Fruit fly (Drosophila melanogaster): Measurements from ENCODE around the gene cDIP.
A peak's percentile ranks its signal among the peaks of the same experiment; 100 is the strongest.

The cDIP gene

DNA sequence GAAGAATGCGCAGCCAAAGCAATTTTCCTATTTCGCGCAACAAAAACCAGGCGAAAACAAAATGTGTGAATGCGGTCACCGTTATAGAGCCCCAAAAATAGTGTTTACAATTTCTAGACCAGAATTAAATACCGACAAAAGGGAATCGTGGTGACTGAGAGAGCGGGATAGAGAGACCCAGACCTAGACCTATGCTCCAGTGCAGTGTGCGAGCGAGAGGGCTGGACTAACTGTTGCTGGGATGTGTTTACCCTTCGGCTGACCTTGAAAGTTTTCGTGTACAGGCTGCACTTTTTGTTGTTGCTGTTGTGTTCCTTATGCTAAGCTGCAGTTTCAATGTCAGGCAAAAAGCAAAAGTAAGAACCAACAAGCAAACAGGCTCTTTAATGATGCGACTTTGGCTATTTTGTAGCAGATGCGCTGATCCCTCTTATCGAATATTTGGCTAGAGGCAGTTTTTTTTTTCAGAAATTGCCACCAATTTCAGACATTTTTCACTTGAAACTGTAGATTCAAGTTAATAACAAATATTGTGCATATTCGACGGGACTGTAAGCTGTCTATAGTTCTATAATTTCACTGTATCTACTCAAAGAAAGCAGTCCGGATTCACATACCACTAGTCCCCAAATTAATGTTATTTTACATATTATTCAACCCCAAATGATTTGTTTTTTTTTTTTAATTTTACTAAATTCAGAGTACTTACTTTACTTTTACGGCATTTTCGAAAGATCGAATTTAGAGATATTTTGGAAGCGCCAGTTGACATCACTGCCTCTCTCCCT lies 25.9 kb upstream of the cDIP start (continued):
- TF ChIP-seq CG6683 (GFP tag; optimal IDR thresholded peaks at IDR 0.05) = no peak
- no peak for TF ChIP-seq h (optimal IDR thresholded peaks at IDR 0.05)
- peak; percentile 46 for TF ChIP-seq CG12659 (GFP tag; optimal IDR thresholded peaks at IDR 0.05)
- no peak for TF ChIP-seq ssp (GFP tag; IDR thresholded peaks at IDR 0.05)
- no peak for TF ChIP-seq gcm (GFP tag; optimal IDR thresholded peaks at IDR 0.05)
- TF ChIP-seq bowl (GFP tag; IDR thresholded peaks at IDR 0.05) = no peak
- no peak for TF ChIP-seq Asciz (GFP tag; optimal IDR thresholded peaks at IDR 0.05)
- TF ChIP-seq nmo (GFP tag; optimal IDR thresholded peaks at IDR 0.05) = peak; percentile 38
- TF ChIP-seq croc (GFP tag; conservative IDR thresholded peaks at IDR 0.05) = no peak
- no peak for TF ChIP-seq TFAM (GFP tag; optimal IDR thresholded peaks at IDR 0.05)
- no peak for TF ChIP-seq CG31388 (GFP tag; optimal IDR thresholded peaks at IDR 0.05)
- no peak for TF ChIP-seq dimm (GFP tag; IDR thresholded peaks at IDR 0.05)
- no peak for TF ChIP-seq gsb (GFP tag; IDR thresholded peaks at IDR 0.05)
- TF ChIP-seq Taf1 (GFP tag; IDR thresholded peaks at IDR 0.05) = no peak
- TF ChIP-seq zen2 (GFP tag; IDR thresholded peaks at IDR 0.05; ENCODE audit: partially characterized antibody) = no peak
- TF ChIP-seq Spps (tag; optimal IDR thresholded peaks at IDR 0.05) = no peak
- TF ChIP-seq Nf-YA (GFP tag; IDR thresholded peaks at IDR 0.05) = no peak
- TF ChIP-seq Atf-2 (GFP tag; optimal IDR thresholded peaks at IDR 0.05) = peak; percentile 23
- no peak for TF ChIP-seq abd-A (tag; optimal IDR thresholded peaks at IDR 0.05)
- no peak for TF ChIP-seq CG34224 (GFP tag; IDR thresholded peaks at IDR 0.05; ENCODE audit: partially characterized antibody)
- TF ChIP-seq CG12744 (GFP tag; optimal IDR thresholded peaks at IDR 0.05) = no peak
- TF ChIP-seq sd (tag; optimal IDR thresholded peaks at IDR 0.05) = peak; percentile 46
- no peak for TF ChIP-seq wdn (GFP tag; IDR thresholded peaks at IDR 0.05)
- TF ChIP-seq caup (GFP tag; optimal IDR thresholded peaks at IDR 0.05; ENCODE audit: severe bottlenecking) = peak; percentile 51
- TF ChIP-seq Side (GFP tag; optimal IDR thresholded peaks at IDR 0.05) = no peak
- no peak for TF ChIP-seq Myb (GFP tag; optimal IDR thresholded peaks at IDR 0.05)
- TF ChIP-seq nau (GFP tag; optimal IDR thresholded peaks at IDR 0.05) = no peak
- TF ChIP-seq Trl (optimal IDR thresholded peaks at IDR 0.05) = no peak
- TF ChIP-seq Trl (GFP tag; optimal IDR thresholded peaks at IDR 0.05) = no peak
- TF ChIP-seq sisA (GFP tag; IDR thresholded peaks at IDR 0.05) = peak; percentile 30; the same call in 1 of the 2 replicates
- no peak for TF ChIP-seq disco-r (GFP tag; optimal IDR thresholded peaks at IDR 0.05)
- no peak for TF ChIP-seq shn (GFP tag; optimal IDR thresholded peaks at IDR 0.05)
- TF ChIP-seq Hr39 (optimal IDR thresholded peaks at IDR 0.05) = no peak
- TF ChIP-seq CG3065 (GFP tag; optimal IDR thresholded peaks at IDR 0.05) = no peak
- no peak for TF ChIP-seq lov (optimal IDR thresholded peaks at IDR 0.05)
- no peak for TF ChIP-seq lov (GFP tag; IDR thresholded peaks at IDR 0.05)
- TF ChIP-seq CG18476 (GFP tag; optimal IDR thresholded peaks at IDR 0.05) = peak; percentile 45
- TF ChIP-seq CG15696 (tag; optimal IDR thresholded peaks at IDR 0.05) = no peak
- TF ChIP-seq vfl (GFP tag; optimal IDR thresholded peaks at IDR 0.05) = no peak
- no peak for TF ChIP-seq B-H1 (GFP tag; IDR thresholded peaks at IDR 0.05)
- no peak for TF ChIP-seq sr (GFP tag; IDR thresholded peaks at IDR 0.05)
- TF ChIP-seq yki (optimal IDR thresholded peaks at IDR 0.05) = no peak
- TF ChIP-seq Antp (GFP tag; optimal IDR thresholded peaks at IDR 0.05) = no peak
- no peak for TF ChIP-seq CG4360 (GFP tag; IDR thresholded peaks at IDR 0.05)
- no peak for TF ChIP-seq CG9817 (tag; optimal IDR thresholded peaks at IDR 0.05)
- TF ChIP-seq CG1529 (GFP tag; optimal IDR thresholded peaks at IDR 0.05) = peak; percentile 11
- peak; percentile 93 for TF ChIP-seq Sry-β (GFP tag; optimal IDR thresholded peaks at IDR 0.05)
- TF ChIP-seq CG31441 (GFP tag; IDR thresholded peaks at IDR 0.05) = 0 out of 2 replicates have a peak, but pooled peaks have one; percentile 27
- TF ChIP-seq sens-2 (GFP tag; IDR thresholded peaks at IDR 0.05) = no peak
- TF ChIP-seq CG15514 (GFP tag; optimal IDR thresholded peaks at IDR 0.05) = no peak
- TF ChIP-seq wek (GFP tag; optimal IDR thresholded peaks at IDR 0.05) = no peak
- no peak for TF ChIP-seq CG12942 (GFP tag; optimal IDR thresholded peaks at IDR 0.05)

All from whole organism, embryonic.